Fruit fly (Drosophila melanogaster) whole organism, wandering third instar larva: ENCODE data around the gene CG11398.

ENCODE experiments used
- Abd-B ChIP-seq: fragments of >200 bp; optimal IDR thresholded peaks from 2 replicates; lab custom pipeline; 2017; ENCODE audit warnings: missing biosample characterization, missing genetic modification characterization
- CG32264 ChIP-seq: fragments of 200-800 bp; sonication (Bioruptor generic); optimal IDR thresholded peaks from 2 replicates; lab custom pipeline; 2016; ENCODE audit warnings: missing biosample characterization, missing genetic modification characterization
- CG9705 ChIP-seq: fragments of 200-800 bp; sonication (Bioruptor generic); optimal IDR thresholded peaks from 2 replicates; lab custom pipeline; 2018; ENCODE audit warnings: missing biosample characterization, mild to moderate bottlenecking, missing genetic modification characterization
- CrebA ChIP-seq: fragments of 200-800 bp; sonication (Bioruptor generic); optimal IDR thresholded peaks from 2 replicates; lab custom pipeline; 2016; ENCODE audit warnings: missing biosample characterization, mild to moderate bottlenecking, missing genetic modification characterization, borderline replicate concordance
- Dfd ChIP-seq: fragments of >200 bp; optimal IDR thresholded peaks from 2 replicates; lab custom pipeline; 2017; ENCODE audit warnings: missing biosample characterization, missing genetic modification characterization
- Dif ChIP-seq: fragments of 200-275, 200-300 bp; sonication (Bioruptor generic); optimal IDR thresholded peaks from 2 replicates; lab custom pipeline; 2018; ENCODE audit warnings: missing biosample characterization, missing genetic modification characterization; ENCODE audit not compliant: partially characterized antibody
- GATAd ChIP-seq: sonication (Bioruptor generic); optimal IDR thresholded peaks from 2 replicates; lab custom pipeline; 2016; ENCODE audit warnings: missing biosample characterization, missing genetic modification characterization
- HLH106 ChIP-seq: fragments of 200-800 bp; optimal IDR thresholded peaks from 3 replicates; lab custom pipeline; 2019; ENCODE audit warnings: missing biosample characterization, mild to moderate bottlenecking, missing genetic modification characterization, moderate library complexity
- Hnf4 ChIP-seq: fragments of 200-800 bp; sonication (Bioruptor generic); optimal IDR thresholded peaks from 2 replicates; lab custom pipeline; 2016; ENCODE audit warnings: missing biosample characterization, mild to moderate bottlenecking, missing genetic modification characterization
- Jra ChIP-seq: sonication (Bioruptor generic); optimal IDR thresholded peaks from 2 replicates; lab custom pipeline; 2016; ENCODE audit warnings: missing biosample characterization, missing genetic modification characterization
- Myc ChIP-seq: fragments of >200 bp; optimal IDR thresholded peaks from 2 replicates; lab custom pipeline; 2017
- N ChIP-seq: fragments of >200 bp; optimal IDR thresholded peaks from 2 replicates; lab custom pipeline; 2018; ENCODE audit warnings: missing biosample characterization, missing external identifiers, missing genetic modification characterization
- OdsH ChIP-seq: fragments of 200-800 bp; sonication (Bioruptor generic); optimal IDR thresholded peaks from 2 replicates; lab custom pipeline; 2016; ENCODE audit warnings: missing biosample characterization, mild to moderate bottlenecking, missing genetic modification characterization
- Rel ChIP-seq, 2 experiments: fragments of 200-800 bp; sonication (Bioruptor generic) in 1 of 2; optimal IDR thresholded peaks; 2 replicates in 1 of 2; 3 replicates in 1 of 2; lab custom pipeline; 2016 to 2019; ENCODE audit warnings: mild to moderate bottlenecking in 2 of 2, missing biosample characterization in 2 of 2, missing genetic modification characterization in 2 of 2, moderate library complexity in 1 of 2
- Sp1 ChIP-seq: fragments of 200-800 bp; sonication (Bioruptor generic); optimal IDR thresholded peaks from 3 replicates; lab custom pipeline; 2019; ENCODE audit warnings: missing biosample characterization, mild to moderate bottlenecking, missing genetic modification characterization, moderate library complexity
- br ChIP-seq: fragments of 200-800 bp; sonication (Bioruptor generic); optimal IDR thresholded peaks from 2 replicates; lab custom pipeline; 2016; ENCODE audit warnings: missing biosample characterization, missing genetic modification characterization
- brk ChIP-seq: fragments of 200-800 bp; sonication (Bioruptor generic); optimal IDR thresholded peaks from 2 replicates; lab custom pipeline; 2016; ENCODE audit warnings: missing biosample characterization, mild to moderate bottlenecking, missing genetic modification characterization
- dl ChIP-seq, 2 experiments: fragments of 175-275, 200-275 bp in 1 of 2; fragments of 200-275 bp in 1 of 2; sonication (Bioruptor generic); optimal IDR thresholded peaks; lab custom pipeline; 2018; ENCODE audit warnings: mild to moderate bottlenecking in 2 of 2, missing biosample characterization in 2 of 2, missing genetic modification characterization in 2 of 2, moderate library complexity in 2 of 2; ENCODE audit not compliant: partially characterized antibody in 2 of 2, insufficient read depth in 1 of 2
- dmrt93B ChIP-seq: fragments of 200-800 bp; sonication (Bioruptor generic); optimal IDR thresholded peaks from 2 replicates; lab custom pipeline; 2018; ENCODE audit warnings: missing biosample characterization, mild to moderate bottlenecking, missing genetic modification characterization
- dsf ChIP-seq: sonication (Bioruptor generic); optimal IDR thresholded peaks from 2 replicates; lab custom pipeline; 2016; ENCODE audit warnings: missing biosample characterization, missing genetic modification characterization, borderline replicate concordance
- ey ChIP-seq: fragments of 200-800 bp; sonication (Bioruptor generic); optimal IDR thresholded peaks from 2 replicates; lab custom pipeline; 2016; ENCODE audit warnings: missing biosample characterization, missing genetic modification characterization
- foxo ChIP-seq, 2 experiments: fragments of 200-800 bp; sonication (Bioruptor generic); optimal IDR thresholded peaks; 2 replicates in 1 of 2; 3 replicates in 1 of 2; lab custom pipeline; 2016 to 2017; ENCODE audit warnings: missing biosample characterization in 2 of 2, missing genetic modification characterization in 2 of 2
- fru ChIP-seq: fragments of 200-800 bp; sonication (Bioruptor generic); optimal IDR thresholded peaks from 3 replicates; lab custom pipeline; 2016; ENCODE audit warnings: missing biosample characterization, mild to moderate bottlenecking, missing genetic modification characterization
- h ChIP-seq: fragments of 200-800 bp; sonication (Bioruptor generic); optimal IDR thresholded peaks from 3 replicates; lab custom pipeline; 2016; ENCODE audit warnings: missing biosample characterization, mild to moderate bottlenecking, missing genetic modification characterization
- lola ChIP-seq: fragments of >200 bp; optimal IDR thresholded peaks from 2 replicates; lab custom pipeline; 2017; ENCODE audit warnings: missing biosample characterization, missing genetic modification characterization
- pan ChIP-seq: fragments of >200 bp; optimal IDR thresholded peaks from 2 replicates; lab custom pipeline; 2017
- psq ChIP-seq: fragments of 200-800 bp; sonication (Bioruptor generic); optimal IDR thresholded peaks from 3 replicates; lab custom pipeline; 2017; ENCODE audit warnings: missing biosample characterization, mild to moderate bottlenecking, missing genetic modification characterization, moderate library complexity
- rgr ChIP-seq: fragments of 200-800 bp; sonication (Bioruptor generic); optimal IDR thresholded peaks from 3 replicates; lab custom pipeline; 2016; ENCODE audit warnings: missing biosample characterization, mild to moderate bottlenecking, missing genetic modification characterization
- sage ChIP-seq: fragments of 200-800 bp; sonication (Bioruptor generic); optimal IDR thresholded peaks from 2 replicates; lab custom pipeline; 2016; ENCODE audit warnings: missing biosample characterization, mild to moderate bottlenecking, missing genetic modification characterization
- sv ChIP-seq: fragments of 200-800 bp; sonication (Bioruptor generic); optimal IDR thresholded peaks from 3 replicates; lab custom pipeline; 2016; ENCODE audit warnings: missing biosample characterization, missing genetic modification characterization
- woc ChIP-seq: sonication (Bioruptor generic); optimal IDR thresholded peaks from 2 replicates; lab custom pipeline; 2016; ENCODE audit warnings: missing biosample characterization, mild to moderate bottlenecking, missing genetic modification characterization

The CG11398 gene

DNA sequence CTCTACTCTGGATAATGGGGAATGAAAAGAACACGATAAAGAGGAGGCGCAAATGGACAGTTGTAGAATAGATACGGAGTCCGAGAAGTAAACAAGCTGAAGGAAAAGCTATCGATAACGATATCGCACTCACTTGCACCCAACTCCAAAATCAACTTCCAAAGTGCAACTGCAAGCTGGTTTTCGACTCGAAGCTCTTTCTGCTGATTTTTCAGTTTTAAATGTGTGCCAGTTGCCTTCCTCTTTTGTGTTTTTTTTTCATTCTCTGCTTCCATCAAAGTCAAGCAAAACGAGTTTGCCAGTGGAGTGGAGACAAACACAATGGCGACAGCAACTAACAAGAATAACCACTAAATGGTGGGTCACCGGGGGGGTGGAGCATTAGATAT lies 20.7 kb upstream of the CG11398 start:
- no peak for TF ChIP-seq pan (lab: Kevin White, UChicago)
- TF ChIP-seq ey (GFP tag; lab: Kevin White, UChicago) = no peak
- TF ChIP-seq woc (GFP tag; lab: Kevin White, UChicago) = peak; percentile 20
- TF ChIP-seq dl (GFP tag; optimal IDR thresholded peaks at IDR 0.05; lab: Kevin White, UChicago; ENCODE audit: insufficient read depth in 1 of 2, partially characterized antibody in 2 of 2) = no peak
- TF ChIP-seq psq (GFP tag; lab: Kevin White, UChicago) = peak; percentile 9
- no peak for TF ChIP-seq sv (GFP tag; lab: Kevin White, UChicago)
- TF ChIP-seq br = no peak
- TF ChIP-seq CrebA = no peak
- TF ChIP-seq CG32264 (GFP tag; lab: Kevin White, UChicago) = no peak
- no peak for TF ChIP-seq dsf (GFP tag; lab: Kevin White, UChicago)
- TF ChIP-seq, all 38 proteins: peak for 2

DNA sequence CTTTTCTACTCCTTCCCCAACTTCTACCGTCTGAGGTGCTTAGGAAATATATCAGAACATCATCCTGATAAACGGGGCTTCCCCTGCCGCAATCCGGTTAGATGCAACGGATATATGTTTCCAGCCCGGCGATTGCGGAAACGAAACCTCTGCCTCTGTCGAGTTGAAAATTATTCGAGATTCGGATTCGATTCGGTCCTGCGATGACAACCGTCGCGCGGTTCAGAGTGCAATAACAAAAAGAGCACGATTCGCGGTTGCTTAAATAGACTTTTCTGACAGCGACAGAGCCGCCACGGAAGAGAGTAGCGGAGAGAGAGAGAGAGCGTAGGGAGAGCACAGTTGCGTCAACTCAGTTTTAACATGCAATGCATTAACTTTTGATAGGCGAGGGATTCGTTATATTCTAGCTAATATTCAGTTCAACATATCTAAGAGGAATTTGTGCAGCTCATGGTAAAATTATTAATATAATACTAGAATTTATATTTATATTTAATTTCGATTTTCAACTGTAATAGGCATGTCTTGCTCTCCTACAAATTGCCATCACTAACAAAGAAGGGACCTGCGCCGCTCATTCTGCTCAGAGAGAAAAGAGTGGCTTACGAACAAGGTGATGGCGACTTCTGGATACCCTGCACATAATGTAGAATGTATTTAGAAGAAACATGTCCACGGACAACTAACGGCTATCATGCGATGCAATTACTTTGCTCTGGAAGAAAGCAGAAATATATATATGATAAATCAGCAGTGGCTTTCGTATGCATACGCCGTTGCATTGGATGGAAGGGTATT lies 20.1 kb upstream of the CG11398 start:
- TF ChIP-seq CG32264 (GFP tag; lab: Kevin White, UChicago) (peak; percentile 66), h (GFP tag; lab: Kevin White, UChicago) (peak; percentile 83), Abd-B (GFP tag; lab: Kevin White, UChicago) (no peak), Rel (GFP tag; optimal IDR thresholded peaks at IDR 0.05; lab: Kevin White, UChicago) (peak; percentile 53), Rel (tag; optimal IDR thresholded peaks at IDR 0.05; lab: Kevin White, UChicago) (peak; percentile 76), CG9705 (peak; percentile 40), dl (GFP tag; optimal IDR thresholded peaks at IDR 0.05; lab: Kevin White, UChicago; ENCODE audit: insufficient read depth in 1 of 2, partially characterized antibody in 2 of 2) (peak; percentile 23 to 65), sage (GFP tag; lab: Kevin White, UChicago) (peak; percentile 63), dmrt93B (GFP tag; lab: Kevin White, UChicago) (peak; percentile 74), Sp1 (peak; percentile 76), HLH106 (tag; lab: Kevin White, UChicago) (peak; percentile 82), Dfd (GFP tag; lab: Kevin White, UChicago) (no peak), woc (GFP tag; lab: Kevin White, UChicago) (peak; percentile 92), dsf (GFP tag; lab: Kevin White, UChicago) (peak; percentile 61), Jra (GFP tag; lab: Kevin White, UChicago) (peak; percentile 33), sv (GFP tag; lab: Kevin White, UChicago) (peak; percentile 32), psq (GFP tag; lab: Kevin White, UChicago) (peak; percentile 86), ey (GFP tag; lab: Kevin White, UChicago) (peak; percentile 77), rgr (peak; percentile 74), Myc (no peak), foxo (GFP tag; optimal IDR thresholded peaks at IDR 0.05; lab: Kevin White, UChicago) (peak; percentile 13 to 75), brk (GFP tag; lab: Kevin White, UChicago) (no peak), Hnf4 (GFP tag; lab: Kevin White, UChicago) (peak; percentile 69), Dif (GFP tag; lab: Kevin White, UChicago) (peak; percentile 67), N (GFP tag; lab: Kevin White, UChicago) (no peak), OdsH (peak; percentile 60), br (peak; percentile 86), CrebA (no peak), fru (GFP tag; lab: Kevin White, UChicago) (peak; percentile 89)

DNA sequence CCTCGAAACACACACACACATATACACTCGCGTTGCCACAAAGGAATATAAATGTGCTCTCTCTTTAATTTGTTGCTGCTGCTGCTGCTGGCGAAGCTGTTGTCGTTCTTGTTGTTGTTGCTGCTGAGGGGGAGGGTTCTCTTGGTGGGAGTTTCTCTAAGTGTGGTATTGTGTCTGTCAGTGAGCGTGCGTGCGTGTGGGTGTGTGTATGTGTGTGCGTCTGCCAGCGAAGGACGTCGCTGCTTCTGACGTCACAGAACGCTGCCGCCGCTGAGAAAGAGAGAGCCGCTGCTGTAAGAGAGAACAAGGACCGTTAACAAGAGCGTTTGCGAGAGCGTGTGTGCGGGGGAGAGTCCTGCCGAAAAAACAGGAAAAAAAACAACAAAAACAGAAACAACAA lies 19.0 kb upstream of the CG11398 start:
- no peak for TF ChIP-seq woc (GFP tag; lab: Kevin White, UChicago)
- TF ChIP-seq GATAd = no peak
- no peak for TF ChIP-seq brk (GFP tag; lab: Kevin White, UChicago)
- TF ChIP-seq Dfd (GFP tag; lab: Kevin White, UChicago) = no peak
- no peak for TF ChIP-seq lola (GFP tag; lab: Kevin White, UChicago)
- TF ChIP-seq Dif (GFP tag; lab: Kevin White, UChicago) = peak; percentile 25
- TF ChIP-seq, all 38 proteins: peak for 1
